Worm (Caenorhabditis elegans) whole organism, mixed stage, embryonic: Measurements from ENCODE around the gene clec-187.
"Not testable (repeated sequence)": the region's sequence is repeated elsewhere in the genome, so short reads cannot be mapped to it uniquely, and the experiment has no call there.

ENCODE experiments used
- drap-1 ChIP-seq: fragments of 200-800 bp; sonication (Bioruptor generic); optimal IDR thresholded peaks from 3 replicates; lab custom pipeline; 2018; ENCODE audit warnings: mild to moderate bottlenecking, missing genetic modification characterization, missing compliant biosample characterization
- ztf-11 ChIP-seq: fragments of 150-350 bp; optimal IDR thresholded peaks from 2 replicates; lab custom pipeline; 2014; ENCODE audit warnings: missing biosample characterization, missing genetic modification characterization

- TF ChIP-seq ztf-11 (tag; lab: Kevin White, UChicago); drap-1 (GFP tag; lab: Kevin White, UChicago): not testable (repeated sequence)
Measured at ce11 chrIV:12875260-12875659, 4.0 kb upstream of the clec-187 start, which contains the start of gene ZK896.1.
